Fruit fly (Drosophila melanogaster): Measurements from ENCODE around the gene CG7943.

The CG7943 gene

DNA sequence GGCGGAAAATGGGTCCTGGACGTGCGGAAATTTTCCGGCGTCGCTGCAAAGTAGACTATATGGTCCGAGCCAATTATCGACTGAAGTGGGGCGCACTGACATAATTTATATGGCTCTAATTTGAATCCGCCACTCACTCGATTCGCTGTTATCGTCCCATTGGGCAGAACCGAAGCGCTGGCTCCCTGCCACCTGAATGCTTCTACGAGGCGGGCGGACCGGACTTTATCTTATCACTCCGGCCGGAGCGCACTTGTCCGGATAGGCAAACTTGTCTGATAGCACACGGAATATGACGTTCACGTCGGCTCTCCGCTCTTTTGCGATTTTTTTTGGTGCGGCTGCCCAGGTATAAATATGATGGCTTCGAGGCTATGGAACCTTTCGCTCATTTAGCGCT is 16.3 kb downstream of the CG7943 start:
- TF ChIP-seq Sin3A (optimal IDR thresholded peaks at IDR 0.05) (no peak), insv (optimal IDR thresholded peaks at IDR 0.05) (no peak), ttk (optimal IDR thresholded peaks at IDR 0.05) (no peak), psq (optimal IDR thresholded peaks at IDR 0.05) (no peak), Myc (optimal IDR thresholded peaks at IDR 0.05) (no peak), h (optimal IDR thresholded peaks at IDR 0.05) (no peak)

DNA sequence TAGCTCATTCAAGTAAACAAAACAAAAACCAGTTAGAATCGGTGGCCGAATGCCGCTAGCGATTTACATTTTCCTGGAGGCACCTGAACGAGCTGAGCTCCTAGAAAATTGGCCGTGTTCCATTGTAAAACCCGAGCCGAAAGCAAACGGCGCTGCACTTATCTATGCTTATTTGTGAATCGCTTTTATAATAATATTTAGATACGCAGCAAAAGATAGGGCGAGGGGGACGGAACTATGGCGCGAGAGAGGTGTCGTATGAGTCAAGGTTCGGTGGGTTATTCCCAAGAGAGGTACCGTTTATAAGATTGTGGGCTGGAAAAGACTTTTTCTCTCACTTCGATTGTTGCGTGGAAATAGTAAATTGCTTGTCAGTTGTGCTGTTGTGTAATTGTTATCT is 17.4 kb downstream of the CG7943 start:
- TF ChIP-seq ttk (optimal IDR thresholded peaks at IDR 0.05) (no peak), h (optimal IDR thresholded peaks at IDR 0.05) (no peak), Myc (optimal IDR thresholded peaks at IDR 0.05) (no peak), Sin3A (optimal IDR thresholded peaks at IDR 0.05) (no peak), psq (optimal IDR thresholded peaks at IDR 0.05) (no peak), insv (optimal IDR thresholded peaks at IDR 0.05) (no peak)

dm6 chr3R:30066004-30066403 is 19.7 kb downstream of the CG7943 start:
- TF ChIP-seq Sin3A (optimal IDR thresholded peaks at IDR 0.05): no peak
- no peak for TF ChIP-seq insv (optimal IDR thresholded peaks at IDR 0.05)
- TF ChIP-seq h (optimal IDR thresholded peaks at IDR 0.05): no peak
- TF ChIP-seq Myc (optimal IDR thresholded peaks at IDR 0.05): no peak
- TF ChIP-seq psq (optimal IDR thresholded peaks at IDR 0.05): no peak
- no peak for TF ChIP-seq ttk (optimal IDR thresholded peaks at IDR 0.05)

DNA sequence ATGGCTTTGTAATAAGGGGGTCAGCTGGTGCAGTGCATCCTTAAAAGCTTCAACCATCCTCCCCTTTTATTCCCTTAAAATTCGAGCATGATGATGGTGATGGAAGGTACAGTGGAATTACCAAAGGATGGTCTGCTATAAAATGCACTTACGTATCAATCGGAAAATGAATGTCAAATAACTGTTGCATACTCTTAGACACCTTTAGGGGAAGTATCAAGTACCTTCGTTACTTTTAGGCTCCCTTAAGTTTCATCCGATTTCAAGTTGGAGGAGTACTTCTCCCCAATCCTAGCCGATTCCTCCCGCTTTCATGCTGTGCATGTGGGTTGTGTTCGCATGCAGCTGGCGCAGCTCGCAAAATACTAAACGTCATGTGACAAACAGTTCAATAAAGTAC is 23.9 kb downstream of the CG7943 start:
- TF ChIP-seq Sin3A (optimal IDR thresholded peaks at IDR 0.05): no peak
- TF ChIP-seq h (optimal IDR thresholded peaks at IDR 0.05): no peak
- no peak for TF ChIP-seq ttk (optimal IDR thresholded peaks at IDR 0.05)
- TF ChIP-seq Myc (optimal IDR thresholded peaks at IDR 0.05): no peak
- no peak for TF ChIP-seq psq (optimal IDR thresholded peaks at IDR 0.05)
- no peak for TF ChIP-seq insv (optimal IDR thresholded peaks at IDR 0.05)

DNA sequence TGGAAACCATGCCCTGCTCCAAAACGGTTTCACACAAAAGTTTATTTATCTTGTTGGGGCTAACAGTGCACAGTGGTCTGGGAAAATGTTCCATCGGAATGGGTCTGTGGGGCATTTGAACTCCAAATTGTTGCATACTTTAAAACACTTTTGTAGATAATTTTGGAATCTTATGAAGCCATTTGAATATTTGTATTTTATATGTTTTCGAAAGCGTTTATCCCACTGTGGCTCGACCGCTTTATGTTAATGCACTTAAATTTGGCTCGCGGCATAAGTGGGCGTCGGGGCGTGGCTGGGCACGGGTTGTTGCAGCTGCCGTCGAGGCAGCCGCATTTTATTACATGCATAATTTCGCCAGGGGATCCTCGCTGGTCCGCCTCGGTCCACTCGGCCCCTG is 25.6 kb downstream of the CG7943 start:
- TF ChIP-seq psq (optimal IDR thresholded peaks at IDR 0.05): no peak
- no peak for TF ChIP-seq Sin3A (optimal IDR thresholded peaks at IDR 0.05)
- no peak for TF ChIP-seq Myc (optimal IDR thresholded peaks at IDR 0.05)
- TF ChIP-seq insv (optimal IDR thresholded peaks at IDR 0.05): no peak
- TF ChIP-seq h (optimal IDR thresholded peaks at IDR 0.05): no peak
- TF ChIP-seq ttk (optimal IDR thresholded peaks at IDR 0.05): no peak

- TF ChIP-seq h (optimal IDR thresholded peaks at IDR 0.05): no peak
- no peak for TF ChIP-seq Myc (optimal IDR thresholded peaks at IDR 0.05)
- no peak for TF ChIP-seq Sin3A (optimal IDR thresholded peaks at IDR 0.05)
- no peak for TF ChIP-seq ttk (optimal IDR thresholded peaks at IDR 0.05)
These were observed 29.8 kb downstream of the CG7943 start for dm6 chr3R:30076088-30076487.

- no peak for TF ChIP-seq insv (optimal IDR thresholded peaks at IDR 0.05)
- no peak for TF ChIP-seq ttk (optimal IDR thresholded peaks at IDR 0.05)
- no peak for TF ChIP-seq Myc (optimal IDR thresholded peaks at IDR 0.05)
- TF ChIP-seq h (optimal IDR thresholded peaks at IDR 0.05): no peak
- no peak for TF ChIP-seq psq (optimal IDR thresholded peaks at IDR 0.05)
- no peak for TF ChIP-seq Sin3A (optimal IDR thresholded peaks at IDR 0.05)
These were observed 36.9 kb downstream of the CG7943 start for dm6 chr3R:30083215-30083614.

- no peak for TF ChIP-seq h (optimal IDR thresholded peaks at IDR 0.05)
- no peak for TF ChIP-seq Myc (optimal IDR thresholded peaks at IDR 0.05)
- no peak for TF ChIP-seq ttk (optimal IDR thresholded peaks at IDR 0.05)
- TF ChIP-seq insv (optimal IDR thresholded peaks at IDR 0.05): no peak
- no peak for TF ChIP-seq psq (optimal IDR thresholded peaks at IDR 0.05)
- TF ChIP-seq Sin3A (optimal IDR thresholded peaks at IDR 0.05): no peak
These were observed 37.9 kb downstream of the CG7943 start for dm6 chr3R:30084137-30084536.

DNA sequence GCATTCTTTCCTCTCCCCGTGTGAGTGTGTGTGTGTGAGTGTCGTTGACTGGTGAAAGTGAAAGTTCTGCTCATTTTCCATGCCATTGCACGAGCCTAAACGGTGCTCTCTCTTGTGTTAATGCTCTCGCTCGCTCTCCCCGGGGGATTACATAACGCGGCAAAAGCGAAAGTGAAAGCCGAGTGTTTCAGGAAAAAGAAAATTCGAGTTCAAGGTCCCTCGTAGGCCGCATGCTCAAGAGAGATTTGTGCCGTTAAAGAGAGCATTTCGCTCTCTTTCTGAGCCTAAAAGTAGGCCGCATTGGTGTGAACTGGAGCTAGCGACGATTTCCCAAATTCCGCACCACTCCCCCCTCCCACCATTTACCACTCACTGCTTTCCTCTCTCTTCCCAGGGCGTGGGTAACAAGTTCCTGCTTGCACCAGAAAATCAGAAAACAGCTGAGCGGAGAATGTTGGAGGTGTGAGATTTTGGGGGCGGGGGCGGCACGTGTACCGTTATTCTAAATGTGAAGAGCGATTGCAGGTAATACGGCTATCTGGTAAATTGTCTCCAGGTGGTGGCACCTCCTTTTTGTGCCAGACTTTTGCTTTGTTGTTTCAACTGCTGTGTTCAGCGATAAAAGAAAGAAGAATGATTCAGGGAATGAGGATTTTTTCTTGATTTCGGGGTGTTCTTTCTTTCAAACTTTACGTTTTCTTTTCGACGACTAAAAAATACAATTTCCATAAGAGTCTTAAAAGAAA is 44.2 kb downstream of the CG7943 start:
- TF ChIP-seq ttk (optimal IDR thresholded peaks at IDR 0.05): no peak
- TF ChIP-seq h (optimal IDR thresholded peaks at IDR 0.05): no peak
- no peak for TF ChIP-seq Sin3A (optimal IDR thresholded peaks at IDR 0.05)
- TF ChIP-seq insv (optimal IDR thresholded peaks at IDR 0.05): no peak
- no peak for TF ChIP-seq psq (optimal IDR thresholded peaks at IDR 0.05)
- TF ChIP-seq Myc (optimal IDR thresholded peaks at IDR 0.05): no peak

dm6 chr3R:30091795-30092699 is 45.8 kb downstream of the CG7943 start:
- TF ChIP-seq Myc (optimal IDR thresholded peaks at IDR 0.05) (no peak), ttk (optimal IDR thresholded peaks at IDR 0.05) (no peak), Sin3A (optimal IDR thresholded peaks at IDR 0.05) (no peak), insv (optimal IDR thresholded peaks at IDR 0.05) (no peak), h (optimal IDR thresholded peaks at IDR 0.05) (no peak), psq (optimal IDR thresholded peaks at IDR 0.05) (no peak)

DNA sequence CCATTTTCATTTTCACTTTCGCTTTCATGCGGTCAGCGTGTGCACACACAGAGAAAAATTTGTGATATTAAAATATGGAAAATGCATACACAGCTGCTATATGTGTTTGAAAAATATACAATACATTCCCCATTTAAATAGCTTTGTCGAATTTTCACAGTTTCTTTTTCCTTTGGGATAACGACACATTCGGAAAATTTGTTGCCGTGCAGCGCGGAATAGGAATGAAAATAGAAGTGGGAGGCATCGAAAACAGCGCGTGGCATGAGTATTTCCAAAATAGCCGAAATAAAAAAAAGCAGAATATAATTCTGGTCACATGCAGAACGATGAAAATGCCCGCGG is 46.4 kb downstream of the CG7943 start:
- TF ChIP-seq Sin3A (optimal IDR thresholded peaks at IDR 0.05) (no peak), ttk (optimal IDR thresholded peaks at IDR 0.05) (no peak), h (optimal IDR thresholded peaks at IDR 0.05) (no peak), insv (optimal IDR thresholded peaks at IDR 0.05) (no peak), Myc (optimal IDR thresholded peaks at IDR 0.05) (no peak), psq (optimal IDR thresholded peaks at IDR 0.05) (no peak)

dm6 chr3R:30095381-30095780 is 49.1 kb downstream of the CG7943 start:
- TF ChIP-seq ttk (optimal IDR thresholded peaks at IDR 0.05) (no peak), insv (optimal IDR thresholded peaks at IDR 0.05) (no peak), Sin3A (optimal IDR thresholded peaks at IDR 0.05) (no peak), psq (optimal IDR thresholded peaks at IDR 0.05) (no peak), h (optimal IDR thresholded peaks at IDR 0.05) (no peak), Myc (optimal IDR thresholded peaks at IDR 0.05) (no peak)
